Worm (Caenorhabditis elegans) whole organism, L2 larva: ENCODE data around the gene srx-26.

ENCODE experiments used
- R02D3.7 ChIP-seq: fragments of 150-350 bp; optimal IDR thresholded peaks from 2 replicates; lab custom pipeline; 2014; ENCODE audit warnings: missing biosample characterization, missing genetic modification characterization
- alr-1 ChIP-seq: fragments of 150-350 bp; optimal IDR thresholded peaks from 2 replicates; lab custom pipeline; 2014; ENCODE audit warnings: missing biosample characterization, missing genetic modification characterization
- aly-2 ChIP-seq: fragments of 150-350 bp; optimal IDR thresholded peaks from 2 replicates; lab custom pipeline; 2014; ENCODE audit warnings: missing biosample characterization, missing genetic modification characterization
- blmp-1 ChIP-seq: sonication (generic microtip); optimal IDR thresholded peaks from 2 replicates; lab custom pipeline; 2017; ENCODE audit warnings: missing genetic modification characterization, mild to moderate bottlenecking, missing compliant biosample characterization, antibody characterized with exemption, moderate library complexity; ENCODE audit not compliant: insufficient read depth
- ceh-16 ChIP-seq: fragments of 150-350 bp; optimal IDR thresholded peaks from 2 replicates; lab custom pipeline; 2014; ENCODE audit warnings: missing biosample characterization, missing genetic modification characterization
- ceh-82 ChIP-seq: fragments of 150-350 bp; optimal IDR thresholded peaks from 2 replicates; lab custom pipeline; 2014; ENCODE audit warnings: missing biosample characterization, missing genetic modification characterization
- crh-2 ChIP-seq: sonication (generic microtip); optimal IDR thresholded peaks from 2 replicates; lab custom pipeline; 2017; ENCODE audit warnings: missing biosample characterization, missing genetic modification characterization
- dmd-4 ChIP-seq: sonication (generic microtip); optimal IDR thresholded peaks from 2 replicates; lab custom pipeline; 2017; ENCODE audit warnings: missing biosample characterization, missing genetic modification characterization
- egl-27 ChIP-seq: sonication (generic microtip); optimal IDR thresholded peaks from 3 replicates; lab custom pipeline; 2017; ENCODE audit warnings: missing biosample characterization, missing genetic modification reagents, missing genetic modification characterization
- elt-1 ChIP-seq: fragments of 150-350 bp; optimal IDR thresholded peaks from 2 replicates; lab custom pipeline; 2014; ENCODE audit warnings: missing biosample characterization, missing genetic modification characterization
- elt-3 ChIP-seq: sonication (generic microtip); optimal IDR thresholded peaks from 2 replicates; lab custom pipeline; 2017; ENCODE audit warnings: missing biosample characterization, missing genetic modification characterization
- fos-1 ChIP-seq: fragments of 150-350 bp; optimal IDR thresholded peaks from 2 replicates; lab custom pipeline; 2014; ENCODE audit warnings: missing biosample characterization, missing genetic modification characterization
- gmeb-1 ChIP-seq: fragments of 150-350 bp; optimal IDR thresholded peaks from 2 replicates; lab custom pipeline; 2014; ENCODE audit warnings: missing biosample characterization, missing genetic modification characterization
- lin-39 ChIP-seq: fragments of 150-350 bp; optimal IDR thresholded peaks from 2 replicates; lab custom pipeline; 2014; ENCODE audit warnings: missing biosample characterization, missing genetic modification reagents, missing genetic modification characterization
- mbf-1 ChIP-seq: sonication (generic microtip); optimal IDR thresholded peaks from 2 replicates; lab custom pipeline; 2017; ENCODE audit warnings: missing biosample characterization, missing genetic modification characterization
- mdl-1 ChIP-seq, 2 experiments: fragments of 150-350 bp in 1 of 2; sonication (generic microtip) in 1 of 2; optimal IDR thresholded peaks; 2 replicates each; lab custom pipeline; 2017; ENCODE audit warnings: missing biosample characterization in 2 of 2, missing genetic modification characterization in 2 of 2
- nhr-11 ChIP-seq: fragments of 150-350 bp; optimal IDR thresholded peaks from 2 replicates; lab custom pipeline; 2014; ENCODE audit warnings: missing biosample characterization, missing genetic modification characterization
- nhr-129 ChIP-seq: fragments of 150-350 bp; optimal IDR thresholded peaks from 2 replicates; lab custom pipeline; 2014; ENCODE audit warnings: missing biosample characterization, missing genetic modification characterization
- nhr-23 ChIP-seq: fragments of 150-350 bp; optimal IDR thresholded peaks from 2 replicates; lab custom pipeline; 2014; ENCODE audit warnings: missing biosample characterization, missing genetic modification reagents, missing genetic modification characterization
- nhr-237 ChIP-seq: fragments of 150-350 bp; optimal IDR thresholded peaks from 2 replicates; lab custom pipeline; 2014; ENCODE audit warnings: missing biosample characterization, missing genetic modification characterization
- nhr-6 ChIP-seq: fragments of 150-350 bp; optimal IDR thresholded peaks from 2 replicates; lab custom pipeline; 2014; ENCODE audit warnings: missing biosample characterization, missing genetic modification characterization
- peb-1 ChIP-seq: fragments of 150-350 bp; optimal IDR thresholded peaks from 2 replicates; lab custom pipeline; 2014; ENCODE audit warnings: missing biosample characterization, missing genetic modification characterization
- sem-4 ChIP-seq: fragments of 150-350 bp; optimal IDR thresholded peaks from 2 replicates; lab custom pipeline; 2014; ENCODE audit warnings: missing biosample characterization, missing genetic modification reagents, missing genetic modification characterization
- sma-3 ChIP-seq: sonication (generic microtip); optimal IDR thresholded peaks from 2 replicates; lab custom pipeline; 2016; ENCODE audit warnings: missing genetic modification reagents, missing genetic modification characterization, missing compliant biosample characterization
- sma-9 ChIP-seq, 2 experiments: fragments of 150-350 bp in 1 of 2; sonication (generic microtip) in 1 of 2; optimal IDR thresholded peaks; 2 replicates each; lab custom pipeline; 2014 to 2016; ENCODE audit warnings: missing genetic modification characterization in 2 of 2, mild to moderate bottlenecking in 1 of 2, missing biosample characterization in 1 of 2, missing compliant biosample characterization in 1 of 2, missing genetic modification reagents in 1 of 2, moderate library complexity in 1 of 2
- snpc-4 ChIP-seq: fragments of 150-350 bp; optimal IDR thresholded peaks from 2 replicates; lab custom pipeline; 2014; ENCODE audit warnings: missing biosample characterization, missing genetic modification characterization
- unc-55 ChIP-seq: fragments of 150-350 bp; sonication (generic microtip); optimal IDR thresholded peaks from 3 replicates; lab custom pipeline; 2014; ENCODE audit warnings: missing biosample characterization, missing genetic modification reagents, missing genetic modification characterization
- unc-62 ChIP-seq: fragments of 150-350 bp; optimal IDR thresholded peaks from 2 replicates; lab custom pipeline; 2014; ENCODE audit warnings: missing biosample characterization, missing genetic modification reagents, missing genetic modification characterization
- zag-1 ChIP-seq: fragments of 150-350 bp; optimal IDR thresholded peaks from 2 replicates; lab custom pipeline; 2014; ENCODE audit warnings: missing biosample characterization, missing genetic modification characterization
- ztf-1 ChIP-seq: fragments of 200-800 bp; sonication (Bioruptor generic); conservative IDR thresholded peaks from 2 replicates; pipeline ENCODE4 v1.3.6; 2022; ENCODE audit warnings: missing genetic modification characterization, missing compliant biosample characterization
- ztf-11 ChIP-seq: sonication (generic microtip); optimal IDR thresholded peaks from 2 replicates; lab custom pipeline; 2017; ENCODE audit warnings: missing biosample characterization, missing genetic modification characterization

srx-26 gene

ce11 chrV:2718688-2719185 is 34.2 kb downstream of the srx-26 start, which contains the start of gene srt-29:
TSS of gene srt-29 (minus strand) at chrV:2719135.
- TF ChIP-seq elt-1 = no peak
- TF ChIP-seq lin-39 (tag; lab: Kevin White, UChicago) = no peak
- TF ChIP-seq R02D3.7 (tag; lab: Kevin White, UChicago) = no peak
- TF ChIP-seq nhr-237 = no peak
- no peak for TF ChIP-seq nhr-129 (tag; lab: Kevin White, UChicago)
- no peak for TF ChIP-seq ztf-1

ce11 chrV:2716933-2717332 is 36.0 kb downstream of the srx-26 start:
- TF ChIP-seq elt-1 (no peak), egl-27 (tag; lab: Kevin White, UChicago) (no peak), crh-2 (no peak), dmd-4 (tag; lab: Kevin White, UChicago) (no peak), gmeb-1 (tag; lab: Kevin White, UChicago) (no peak), aly-2 (tag; lab: Kevin White, UChicago) (no peak), blmp-1 (tag; lab: Kevin White, UChicago) (no peak), nhr-129 (tag; lab: Kevin White, UChicago) (no peak), unc-62 (GFP tag; lab: Kevin White, UChicago) (no peak), mbf-1 (no peak), unc-55 (GFP tag; lab: Kevin White, UChicago) (no peak), elt-3 (tag; lab: Kevin White, UChicago) (no peak)

ce11 chrV:2713532-2713931 is 39.4 kb downstream of the srx-26 start, which contains the start of gene srt-28:
TSS of gene srt-28 (minus strand) at chrV:2713632.
- TF ChIP-seq ceh-82 (tag; lab: Kevin White, UChicago) (no peak), ztf-1 (no peak), snpc-4 (tag; lab: Kevin White, UChicago) (no peak), peb-1 (tag; lab: Kevin White, UChicago) (no peak), ztf-11 (tag; lab: Kevin White, UChicago) (no peak), aly-2 (tag; lab: Kevin White, UChicago) (no peak), zag-1 (tag; lab: Kevin White, UChicago) (no peak), sma-3 (GFP tag; lab: Kevin White, UChicago) (no peak), mbf-1 (no peak)

- TF ChIP-seq mdl-1 (tag; optimal IDR thresholded peaks at IDR 0.05; lab: Kevin White, UChicago) (no peak), sma-9 (GFP tag; optimal IDR thresholded peaks at IDR 0.05; lab: Kevin White, UChicago) (peak; percentile 39), sma-9 (tag; optimal IDR thresholded peaks at IDR 0.05; lab: Kevin White, UChicago) (no peak), fos-1 (tag; lab: Kevin White, UChicago) (peak; percentile 69), snpc-4 (tag; lab: Kevin White, UChicago) (no peak), crh-2 (peak; percentile 8), gmeb-1 (tag; lab: Kevin White, UChicago) (peak; percentile 5)
Measured at ce11 chrV:2711429-2711828, 41.5 kb downstream of the srx-26 start, which contains the start of gene C24B9.3. TSS of gene C24B9.3 (minus strand) at chrV:2711599.

ce11 chrV:2710192-2710591 is 42.7 kb downstream of the srx-26 start:
- no peak for TF ChIP-seq blmp-1 (tag; lab: Kevin White, UChicago)
- TF ChIP-seq crh-2 = no peak
- TF ChIP-seq nhr-6 (tag; lab: Kevin White, UChicago) = no peak
- no peak for TF ChIP-seq alr-1
- no peak for TF ChIP-seq ceh-82 (tag; lab: Kevin White, UChicago)
- TF ChIP-seq nhr-11 (tag; lab: Kevin White, UChicago) = no peak
- no peak for TF ChIP-seq unc-62 (GFP tag; lab: Kevin White, UChicago)
- TF ChIP-seq ztf-1 = no peak

ce11 chrV:2706379-2706778 is 46.5 kb downstream of the srx-26 start:
- no peak for TF ChIP-seq unc-55 (GFP tag; lab: Kevin White, UChicago)
- no peak for TF ChIP-seq ceh-16 (tag; lab: Kevin White, UChicago)
- TF ChIP-seq nhr-23 (tag; lab: Kevin White, UChicago) = no peak
- TF ChIP-seq crh-2 = no peak
- TF ChIP-seq sem-4 (tag; lab: Kevin White, UChicago) = no peak
